Worm (Caenorhabditis elegans): ENCODE data around the gene R09E10.5.

DNA sequence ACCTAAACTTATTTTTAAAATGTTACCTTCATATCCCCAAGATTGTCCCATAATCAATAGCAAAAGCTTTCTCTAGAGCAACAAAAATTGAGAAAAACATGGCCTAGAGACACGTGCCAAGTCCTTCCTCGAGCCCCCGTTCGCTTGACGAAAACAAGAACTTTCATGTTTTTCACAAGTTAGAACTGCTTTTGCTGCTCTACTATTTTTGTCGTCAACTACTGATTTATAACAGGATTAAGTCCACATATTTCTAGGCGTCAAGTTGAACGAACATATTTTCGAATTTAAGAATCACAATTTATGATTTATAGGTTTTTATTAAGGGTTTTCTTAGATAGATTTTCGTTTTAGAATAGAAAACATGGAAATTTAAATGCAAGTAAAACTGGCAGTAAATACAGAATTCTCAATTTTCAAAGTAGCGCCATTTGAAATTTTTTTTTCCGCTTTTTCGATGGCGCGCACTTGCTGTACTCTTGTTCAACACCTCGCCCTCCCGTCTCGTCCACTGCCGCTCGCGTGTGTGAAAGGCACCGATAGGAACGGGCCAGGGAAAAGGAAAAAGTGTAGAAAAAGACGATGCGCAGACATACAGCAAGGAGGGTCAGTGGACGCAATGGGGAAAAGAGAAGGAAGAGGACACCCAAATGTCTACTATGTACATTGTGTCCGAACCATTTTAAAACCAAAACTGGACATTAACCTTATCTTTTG lies 17.8 kb downstream of the R09E10.5 start, which contains the start of gene rad-51:
- TF ChIP-seq cog-1 (tag; optimal IDR thresholded peaks at IDR 0.05) = peak; percentile 38
- no peak for TF ChIP-seq flt-1 (GFP tag; IDR thresholded peaks at IDR 0.05)
- TF ChIP-seq tab-1 (GFP tag; IDR thresholded peaks at IDR 0.05) = 0 out of 2 replicates have a peak, but pooled peaks have one; percentile 9
- TF ChIP-seq klf-2 (GFP tag; conservative IDR thresholded peaks at IDR 0.05) = no peak
- TF ChIP-seq ref-1 (GFP tag; conservative IDR thresholded peaks at IDR 0.05) = no peak
- no peak for TF ChIP-seq ztf-23 (GFP tag; IDR thresholded peaks at IDR 0.05)
- no peak for TF ChIP-seq med-1 (GFP tag; optimal IDR thresholded peaks at IDR 0.05; ENCODE audit: insufficient read depth)
